Fruit fly (Drosophila melanogaster): Measurements from ENCODE around the gene EMC2A.

The EMC2A gene

dm6 chr3R:16996059-16996959, at the start of gene EMC2A, which contains the start of gene CG3534:
TSS of gene EMC2A (minus strand) at chr3R:16996071.
TSS of gene CG3534 (plus strand) at chr3R:16996446.
- TF ChIP-seq Eip75B (GFP tag; optimal IDR thresholded peaks at IDR 0.05) (peak; percentile 44), achi (GFP tag; optimal IDR thresholded peaks at IDR 0.05) (no peak), dsx (GFP tag; optimal IDR thresholded peaks at IDR 0.05; ENCODE audit: poor library complexity, severe bottlenecking) (peak; percentile 8), svp (GFP tag) (peak; percentile 67), Sox102F (GFP tag; optimal IDR thresholded peaks at IDR 0.05) (no peak), Hr39 (GFP tag; optimal IDR thresholded peaks at IDR 0.05) (no peak), fkh (GFP tag; optimal IDR thresholded peaks at IDR 0.05) (peak; percentile 73), CG3032 (tag; optimal IDR thresholded peaks at IDR 0.05) (peak; percentile 54), spab (GFP tag; optimal IDR thresholded peaks at IDR 0.05) (no peak), CG10631 (GFP tag; optimal IDR thresholded peaks at IDR 0.05) (peak; percentile 25), lz (GFP tag; optimal IDR thresholded peaks at IDR 0.05) (peak; percentile 41)

DNA sequence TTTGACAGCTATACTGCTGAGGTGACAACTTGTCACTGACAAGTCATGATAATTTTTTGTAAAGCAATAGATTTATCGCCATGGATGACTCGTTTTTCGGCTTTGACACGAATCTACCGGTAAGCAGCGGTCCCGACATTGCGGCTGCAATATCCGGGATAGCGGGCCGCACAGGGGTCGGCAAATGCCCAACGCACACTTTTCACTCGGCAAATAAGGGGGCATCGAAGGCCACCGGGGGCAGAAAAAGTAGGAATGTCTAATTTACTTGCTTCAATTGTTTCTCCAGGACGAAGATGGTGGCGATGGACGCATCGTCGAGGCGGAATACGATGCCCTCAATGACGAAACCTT, 47.7 kb upstream of the EMC2A start:
- no peak for TF ChIP-seq topi (GFP tag; optimal IDR thresholded peaks at IDR 0.05)
- TF ChIP-seq CG7368 (GFP tag; optimal IDR thresholded peaks at IDR 0.05): no peak
- TF ChIP-seq esn (GFP tag; optimal IDR thresholded peaks at IDR 0.05): no peak
- TF ChIP-seq Smox (GFP tag; optimal IDR thresholded peaks at IDR 0.05): no peak
- TF ChIP-seq spab (GFP tag; optimal IDR thresholded peaks at IDR 0.05): no peak

DNA sequence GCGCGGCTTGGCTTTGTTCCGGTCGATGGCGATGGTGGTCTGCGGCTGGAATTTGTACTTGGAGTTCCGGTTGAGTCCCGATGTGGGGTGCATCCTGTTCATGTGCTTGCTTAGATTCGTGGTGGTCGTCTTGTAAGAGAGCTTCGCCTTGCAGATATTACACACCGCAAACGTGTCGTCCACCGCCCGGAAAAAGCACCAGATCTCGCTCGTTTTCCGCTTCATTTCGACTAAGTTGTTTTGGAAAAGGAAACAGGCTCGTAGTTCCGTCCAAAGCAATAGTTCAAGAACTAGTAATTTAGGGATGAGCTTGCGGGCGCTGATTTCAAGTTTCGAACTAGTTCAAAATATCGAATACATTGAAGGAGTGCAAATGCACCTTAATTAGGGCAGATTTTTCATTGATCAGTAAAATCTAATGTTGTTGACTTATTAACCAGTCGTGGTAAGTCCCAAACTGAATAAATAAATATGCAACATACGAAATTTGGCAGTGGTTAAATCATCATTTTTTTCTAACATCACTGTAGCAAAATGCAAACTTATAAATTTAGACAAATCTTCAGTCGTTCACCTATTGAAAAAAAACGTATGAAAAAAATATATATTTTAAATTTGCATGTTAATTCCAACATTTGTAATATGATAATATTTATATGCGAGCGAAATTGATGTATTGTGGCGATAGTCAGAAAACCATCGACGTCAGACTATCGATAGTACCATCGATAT, 47.1 kb upstream of the EMC2A start, which contains the start of the genes bdwf and Patr-1:
Gene bdwf, minus strand, starts transcription at position 299 of the 732 bp plus-strand sequence.
Gene Patr-1, plus strand, starts transcription at position 727 of the 732 bp plus-strand sequence.
- TF ChIP-seq cyc (GFP tag; optimal IDR thresholded peaks at IDR 0.05) (peak; percentile 28), Sox14 (GFP tag; optimal IDR thresholded peaks at IDR 0.05) (peak; percentile 29), CG3032 (tag; optimal IDR thresholded peaks at IDR 0.05) (peak; percentile 24), OdsH (GFP tag; optimal IDR thresholded peaks at IDR 0.05) (no peak), esn (GFP tag; optimal IDR thresholded peaks at IDR 0.05) (peak; percentile 58), CG8319 (GFP tag; optimal IDR thresholded peaks at IDR 0.05) (peak; percentile 9), Eip75B (GFP tag; optimal IDR thresholded peaks at IDR 0.05) (no peak), CG10631 (GFP tag; optimal IDR thresholded peaks at IDR 0.05) (peak; percentile 54), achi (GFP tag; optimal IDR thresholded peaks at IDR 0.05) (peak; percentile 99), CG31627 (GFP tag; optimal IDR thresholded peaks at IDR 0.05) (peak; percentile 8)

DNA sequence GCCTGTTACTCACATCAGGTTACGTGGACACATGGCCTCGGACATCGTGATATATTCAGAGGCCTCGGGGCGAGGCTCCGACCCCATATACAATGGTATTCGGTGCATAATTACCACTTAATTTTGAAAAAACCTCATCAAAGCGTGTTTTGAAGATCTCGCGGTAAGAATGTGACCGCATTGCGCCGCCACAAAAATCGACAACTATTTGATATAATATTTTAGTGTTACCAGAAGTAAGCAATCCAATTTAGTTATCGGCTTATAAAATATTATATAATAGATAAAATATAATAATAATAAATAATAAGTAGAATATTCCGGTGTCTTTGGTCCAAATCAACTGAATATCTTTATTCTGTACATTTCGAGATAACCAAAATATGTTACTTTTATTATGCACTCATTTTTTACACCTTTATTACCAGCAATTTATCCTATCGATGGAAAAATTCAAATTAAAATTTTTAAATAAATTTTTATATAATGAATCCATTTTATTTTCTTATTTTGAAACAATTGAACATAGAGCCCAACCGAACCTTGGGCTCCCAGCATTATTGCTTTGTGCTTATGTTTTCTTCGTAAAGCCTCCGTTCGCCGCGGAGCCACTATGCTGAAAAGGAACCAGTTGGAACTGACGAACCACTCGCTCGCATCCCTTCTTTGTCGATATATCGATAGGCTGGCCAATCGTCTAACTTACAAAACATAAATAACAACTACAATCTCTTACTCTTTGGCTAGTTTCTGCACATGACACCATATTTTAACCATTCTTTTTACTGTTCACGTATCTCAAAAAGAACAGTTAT, 44.3 kb upstream of the EMC2A start, which contains the start of the genes CG18213 and Trm7-32:
Gene CG18213, minus strand, starts transcription at position 211 of the 815 bp plus-strand sequence.
Gene Trm7-32, plus strand, starts transcription at position 690 of the 815 bp plus-strand sequence.
- TF ChIP-seq esn (GFP tag; optimal IDR thresholded peaks at IDR 0.05): peak; percentile 15
- peak; percentile 27 for TF ChIP-seq achi (GFP tag; optimal IDR thresholded peaks at IDR 0.05)
- no peak for TF ChIP-seq CG16779 (tag; optimal IDR thresholded peaks at IDR 0.05)
- TF ChIP-seq CG10631 (GFP tag; optimal IDR thresholded peaks at IDR 0.05): peak; percentile 38

dm6 chr3R:17035945-17036344, 40.1 kb upstream of the EMC2A start, which contains the start of gene CG4009:
TSS of gene CG4009 (minus strand) at chr3R:17036045.
- TF ChIP-seq CG6792 (GFP tag; optimal IDR thresholded peaks at IDR 0.05): no peak
- TF ChIP-seq Sox15 (GFP tag; optimal IDR thresholded peaks at IDR 0.05): no peak
- no peak for TF ChIP-seq CG7368 (GFP tag; optimal IDR thresholded peaks at IDR 0.05)
- TF ChIP-seq lz (GFP tag; optimal IDR thresholded peaks at IDR 0.05): no peak
- TF ChIP-seq Eip93F (GFP tag; optimal IDR thresholded peaks at IDR 0.05): no peak
- TF ChIP-seq Ets96B (tag; optimal IDR thresholded peaks at IDR 0.05): no peak
- no peak for TF ChIP-seq Lpt (GFP tag; optimal IDR thresholded peaks at IDR 0.05)
- no peak for TF ChIP-seq dac (GFP tag; optimal IDR thresholded peaks at IDR 0.05)
- TF ChIP-seq CG9139 (GFP tag; optimal IDR thresholded peaks at IDR 0.05): no peak
- TF ChIP-seq esn (GFP tag; optimal IDR thresholded peaks at IDR 0.05): no peak
- TF ChIP-seq Eip78C (GFP tag): no peak

Data from whole organism, prepupa.